Worm (Caenorhabditis elegans) whole organism, L3 larva: ENCODE data around the gene oac-21.

Experiments
- R02D3.7 ChIP-seq: fragments of 150-350 bp; optimal IDR thresholded peaks from 2 replicates; lab custom pipeline; 2014; ENCODE audit warnings: missing biosample characterization, missing genetic modification characterization
- ama-1 ChIP-seq: fragments of 150-350 bp; optimal IDR thresholded peaks from 2 replicates; lab custom pipeline; 2018
- ceh-16 ChIP-seq: sonication (generic microtip); optimal IDR thresholded peaks from 2 replicates; lab custom pipeline; 2017; ENCODE audit warnings: missing biosample characterization, missing genetic modification characterization
- ceh-28 ChIP-seq: fragments of 150-350 bp; optimal IDR thresholded peaks from 2 replicates; lab custom pipeline; 2014; ENCODE audit warnings: missing biosample characterization, missing genetic modification reagents, missing genetic modification characterization
- daf-12 ChIP-seq: fragments of 150-350 bp; optimal IDR thresholded peaks from 2 replicates; lab custom pipeline; 2014; ENCODE audit warnings: missing biosample characterization, missing genetic modification reagents, missing genetic modification characterization
- egl-27 ChIP-seq: sonication (generic microtip); optimal IDR thresholded peaks from 4 replicates; lab custom pipeline; 2017; ENCODE audit warnings: missing biosample characterization, missing genetic modification reagents, missing genetic modification characterization
- elt-2 ChIP-seq: sonication (generic microtip); optimal IDR thresholded peaks from 2 replicates; lab custom pipeline; 2016; ENCODE audit warnings: missing genetic modification reagents, mild to moderate bottlenecking, missing genetic modification characterization, missing compliant biosample characterization
- elt-3 ChIP-seq, 3 experiments: fragments of 150-350 bp in 1 of 3; sonication (generic microtip) in 2 of 3; optimal IDR thresholded peaks; 2 replicates in 2 of 3; 4 replicates in 1 of 3; lab custom pipeline; 2014 to 2017; ENCODE audit warnings: missing biosample characterization in 3 of 3, missing genetic modification characterization in 3 of 3
- fkh-10 ChIP-seq: sonication (generic microtip); optimal IDR thresholded peaks from 2 replicates; lab custom pipeline; 2017; ENCODE audit warnings: missing biosample characterization, missing genetic modification reagents, missing genetic modification characterization
- nhr-43 ChIP-seq: sonication (generic microtip); optimal IDR thresholded peaks from 2 replicates; lab custom pipeline; 2016; ENCODE audit warnings: mild to moderate bottlenecking, missing genetic modification characterization, missing compliant biosample characterization; ENCODE audit not compliant: poor library complexity, severe bottlenecking
- skn-1 ChIP-seq: fragments of 150-350 bp; optimal IDR thresholded peaks from 2 replicates; lab custom pipeline; 2014; ENCODE audit warnings: missing biosample characterization, missing genetic modification characterization
- tbx-2 ChIP-seq: sonication (generic microtip); optimal IDR thresholded peaks from 2 replicates; lab custom pipeline; 2016; ENCODE audit warnings: mild to moderate bottlenecking, missing genetic modification characterization, missing compliant biosample characterization
- unc-62 ChIP-seq: fragments of 150-350 bp; sonication (generic microtip); optimal IDR thresholded peaks from 4 replicates; lab custom pipeline; 2014; ENCODE audit warnings: missing biosample characterization, missing genetic modification reagents, missing genetic modification characterization

DNA sequence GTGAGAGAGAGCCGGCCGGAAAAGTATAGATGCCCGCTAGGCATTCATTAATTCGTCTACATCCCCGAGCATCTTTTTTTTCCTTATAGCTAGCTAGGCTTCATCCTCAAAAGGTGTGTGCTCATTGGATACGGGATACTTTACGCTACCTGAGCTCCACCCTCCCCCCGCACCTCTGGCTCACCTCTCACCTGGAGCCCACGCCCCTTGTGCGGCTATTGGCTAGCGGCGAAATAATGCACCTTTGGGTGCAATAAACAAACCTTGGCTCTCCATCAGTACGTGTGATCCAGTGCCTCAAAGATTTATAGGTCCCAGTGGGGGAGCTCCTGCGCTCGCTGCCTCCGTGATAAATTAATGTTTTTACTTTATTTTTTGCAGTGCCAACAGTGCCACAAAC is 32.9 kb upstream of the oac-21 start:
- TF ChIP-seq elt-3 (tag; optimal IDR thresholded peaks at IDR 0.05; lab: Kevin White, UChicago) = no peak
- no peak for TF ChIP-seq ceh-28 (tag; lab: Kevin White, UChicago)
- no peak for TF ChIP-seq ceh-16 (tag; lab: Kevin White, UChicago)
- no peak for TF ChIP-seq elt-2 (tag; lab: Kevin White, UChicago)
- no peak for TF ChIP-seq nhr-43 (tag; lab: Kevin White, UChicago)
- no peak for TF ChIP-seq R02D3.7
- TF ChIP-seq ama-1 (lab: Kevin White, UChicago) = no peak
- no peak for TF ChIP-seq skn-1 (tag; lab: Kevin White, UChicago)
- no peak for TF ChIP-seq unc-62 (GFP tag; lab: Kevin White, UChicago)
- TF ChIP-seq fkh-10 (GFP tag; lab: Kevin White, UChicago) = no peak
- no peak for TF ChIP-seq daf-12 (tag; lab: Kevin White, UChicago)
- no peak for TF ChIP-seq tbx-2 (tag; lab: Kevin White, UChicago)
- TF ChIP-seq egl-27 = no peak
